Fruit fly (Drosophila melanogaster) whole organism, adult: ENCODE data around the gene CG2187.

Source experiments
- CG11617 ChIP-seq: fragments of 200-800 bp; sonication (Bioruptor generic); optimal IDR thresholded peaks from 2 replicates; lab custom pipeline; 2017; ENCODE audit warnings: mild to moderate bottlenecking, missing biosample characterization, missing genetic modification reagents, missing genetic modification characterization
- CG12768 ChIP-seq: fragments of 200-800 bp; sonication (Bioruptor generic); optimal IDR thresholded peaks from 2 replicates; lab custom pipeline; 2017; ENCODE audit warnings: missing biosample characterization, missing genetic modification characterization, mild to moderate bottlenecking, moderate library complexity, missing genetic modification reagents
- CG14711 ChIP-seq: fragments of 200-800 bp; sonication (Bioruptor generic); optimal IDR thresholded peaks from 2 replicates; lab custom pipeline; 2018; ENCODE audit warnings: missing biosample characterization, mild to moderate bottlenecking, missing genetic modification characterization, moderate library complexity
- CG1620 ChIP-seq: fragments of 200-800 bp; sonication (Bioruptor generic); optimal IDR thresholded peaks from 2 replicates; lab custom pipeline; 2016; ENCODE audit warnings: missing biosample characterization, missing genetic modification characterization
- CG33017 ChIP-seq: fragments of 200-800 bp; sonication (Bioruptor generic); optimal IDR thresholded peaks from 2 replicates; lab custom pipeline; 2018; ENCODE audit warnings: missing biosample characterization, mild to moderate bottlenecking, missing genetic modification characterization, moderate library complexity
- CG5204 ChIP-seq: fragments of 200-800 bp; sonication (Bioruptor generic); optimal IDR thresholded peaks from 2 replicates; lab custom pipeline; 2016; ENCODE audit warnings: missing biosample characterization, missing genetic modification characterization
- CG7045 ChIP-seq: fragments of 200-800 bp; sonication (Bioruptor generic); optimal IDR thresholded peaks from 2 replicates; lab custom pipeline; 2017; ENCODE audit warnings: missing biosample characterization, mild to moderate bottlenecking, missing genetic modification characterization
- CG7101 ChIP-seq: fragments of 200-800 bp; sonication (Bioruptor generic); optimal IDR thresholded peaks from 2 replicates; lab custom pipeline; 2018; ENCODE audit warnings: missing biosample characterization, mild to moderate bottlenecking, missing genetic modification characterization, moderate library complexity
- Clk ChIP-seq: fragments of 200-800 bp; sonication (Bioruptor generic); optimal IDR thresholded peaks from 2 replicates; lab custom pipeline; 2017; ENCODE audit warnings: missing biosample characterization, missing genetic modification characterization
- Crg-1 ChIP-seq: fragments of 200-800 bp; sonication (Bioruptor generic); optimal IDR thresholded peaks from 2 replicates; lab custom pipeline; 2016; ENCODE audit warnings: missing biosample characterization, missing genetic modification characterization
- Hr96 ChIP-seq: fragments of 200-800 bp; sonication (Bioruptor generic); optimal IDR thresholded peaks from 2 replicates; lab custom pipeline; 2016; ENCODE audit warnings: missing biosample characterization, missing genetic modification characterization
- Mnt ChIP-seq: fragments of 200-800 bp; sonication (Bioruptor generic); optimal IDR thresholded peaks from 2 replicates; lab custom pipeline; 2016; ENCODE audit warnings: missing biosample characterization, mild to moderate bottlenecking, missing genetic modification characterization
- bab1 ChIP-seq: fragments of 200-800 bp; sonication (Bioruptor generic); optimal IDR thresholded peaks from 3 replicates; lab custom pipeline; 2019; ENCODE audit warnings: missing biosample characterization, mild to moderate bottlenecking, missing genetic modification characterization, moderate library complexity
- cic ChIP-seq: fragments of 200-800 bp; sonication (Bioruptor generic); optimal IDR thresholded peaks from 2 replicates; lab custom pipeline; 2017; ENCODE audit warnings: missing biosample characterization, mild to moderate bottlenecking, missing genetic modification characterization, moderate library complexity
- cnc ChIP-seq, 2 experiments: fragments of >200 bp; optimal IDR thresholded peaks; 2 replicates each; lab custom pipeline; 2017
- kay ChIP-seq: fragments of 200-800 bp; sonication (Bioruptor generic); peaks from one replicate; lab custom pipeline; 2016; ENCODE audit warnings: missing biosample characterization, missing genetic modification characterization, borderline replicate concordance
- ovo ChIP-seq: fragments of 200-800 bp; sonication (Bioruptor generic); optimal IDR thresholded peaks from 2 replicates; lab custom pipeline; 2016; ENCODE audit warnings: missing biosample characterization, missing genetic modification characterization
- pad ChIP-seq: fragments of 200-800 bp; sonication (Bioruptor generic); optimal IDR thresholded peaks from 3 replicates; lab custom pipeline; 2017; ENCODE audit warnings: missing biosample characterization, missing genetic modification characterization, mild to moderate bottlenecking, moderate library complexity, missing genetic modification reagents
- tj ChIP-seq: fragments of 200-800 bp; sonication (Bioruptor generic); optimal IDR thresholded peaks from 3 replicates; lab custom pipeline; 2017; ENCODE audit warnings: missing biosample characterization, mild to moderate bottlenecking, missing genetic modification characterization, moderate library complexity
- toe ChIP-seq: fragments of 200-800 bp; sonication (Bioruptor generic); optimal IDR thresholded peaks from 2 replicates; lab custom pipeline; 2016; ENCODE audit warnings: missing biosample characterization, missing genetic modification characterization

CG2187 gene

dm6 chr3R:31758587-31759167 is at the start of gene CG2187:
CG2187 (minus strand) TSS chr3R:31758637.
- TF ChIP-seq kay (peak; percentile 17), Crg-1 (GFP tag; lab: Kevin White, UChicago) (no peak), CG14711 (tag; lab: Kevin White, UChicago) (no peak)

dm6 chr3R:31805228-31805738 is 46.8 kb upstream of the CG2187 start, which contains the start of the genes CG42233 and CG1971:
CG42233 (minus strand) TSS chr3R:31805278.
CG1971 (plus strand) TSS chr3R:31805468.
- TF ChIP-seq kay (no peak), CG14711 (tag; lab: Kevin White, UChicago) (peak; percentile 37), toe (no peak), Crg-1 (GFP tag; lab: Kevin White, UChicago) (no peak), ovo (GFP tag; lab: Kevin White, UChicago) (no peak), CG7045 (peak; percentile 39), bab1 (GFP tag; lab: Kevin White, UChicago) (peak; percentile 12), CG1620 (GFP tag; lab: Kevin White, UChicago) (peak; percentile 16), CG7101 (tag; lab: Kevin White, UChicago) (peak; percentile 51), CG12768 (GFP tag; lab: Kevin White, UChicago) (peak; percentile 1), tj (peak; percentile 15), pad (GFP tag; lab: Kevin White, UChicago) (peak; percentile 40), CG5204 (GFP tag; lab: Kevin White, UChicago) (peak; percentile 34), Clk (GFP tag; lab: Kevin White, UChicago) (no peak), cic (no peak), Hr96 (GFP tag; lab: Kevin White, UChicago) (peak; percentile 59), CG33017 (peak; percentile 41), cnc (optimal IDR thresholded peaks at IDR 0.05; lab: Kevin White, UChicago) (no peak), CG11617 (GFP tag; lab: Kevin White, UChicago) (peak; percentile 51), Mnt (peak; percentile 30)

dm6 chr3R:31800663-31801062 is 42.2 kb upstream of the CG2187 start, which contains the start of gene Ir100a:
Ir100a (plus strand) TSS chr3R:31800963.
- TF ChIP-seq kay, result no peak
- TF ChIP-seq CG12768 (GFP tag; lab: Kevin White, UChicago), result no peak
- no peak for TF ChIP-seq cnc (optimal IDR thresholded peaks at IDR 0.05; lab: Kevin White, UChicago)
- TF ChIP-seq pad (GFP tag; lab: Kevin White, UChicago), result no peak
- no peak for TF ChIP-seq Clk (GFP tag; lab: Kevin White, UChicago)
- no peak for TF ChIP-seq Crg-1 (GFP tag; lab: Kevin White, UChicago)
- TF ChIP-seq tj, result no peak

- TF ChIP-seq cnc (optimal IDR thresholded peaks at IDR 0.05; lab: Kevin White, UChicago) (no peak), Clk (GFP tag; lab: Kevin White, UChicago) (no peak), pad (GFP tag; lab: Kevin White, UChicago) (no peak), CG33017 (no peak), CG11617 (GFP tag; lab: Kevin White, UChicago) (no peak), Mnt (peak; percentile 94), CG14711 (tag; lab: Kevin White, UChicago) (no peak), cic (peak; percentile 43), kay (no peak), tj (no peak), CG1620 (GFP tag; lab: Kevin White, UChicago) (no peak), CG5204 (GFP tag; lab: Kevin White, UChicago) (no peak), toe (no peak), CG7045 (no peak), ovo (GFP tag; lab: Kevin White, UChicago) (peak; percentile 12), CG12768 (GFP tag; lab: Kevin White, UChicago) (no peak), Hr96 (GFP tag; lab: Kevin White, UChicago) (no peak), bab1 (GFP tag; lab: Kevin White, UChicago) (peak; percentile 66), CG7101 (tag; lab: Kevin White, UChicago) (no peak), Crg-1 (GFP tag; lab: Kevin White, UChicago) (no peak)
Measured at dm6 chr3R:31794457-31794856, 36.0 kb upstream of the CG2187 start.

dm6 chr3R:31793664-31794417 is 35.4 kb upstream of the CG2187 start, which contains the start of the genes Mccc1 and Acf:
Mccc1 (minus strand) TSS chr3R:31793907.
Acf (plus strand) TSS chr3R:31793981.
- TF ChIP-seq CG7045 (no peak), CG12768 (GFP tag; lab: Kevin White, UChicago) (no peak), tj (peak; percentile 35), CG14711 (tag; lab: Kevin White, UChicago) (peak; percentile 73), CG33017 (no peak), cic (no peak), cnc (optimal IDR thresholded peaks at IDR 0.05; lab: Kevin White, UChicago) (no peak), toe (no peak), CG7101 (tag; lab: Kevin White, UChicago) (peak; percentile 34), pad (GFP tag; lab: Kevin White, UChicago) (no peak), CG11617 (GFP tag; lab: Kevin White, UChicago) (peak; percentile 25), bab1 (GFP tag; lab: Kevin White, UChicago) (peak; percentile 59), CG5204 (GFP tag; lab: Kevin White, UChicago) (peak; percentile 33), Mnt (peak; percentile 76), Crg-1 (GFP tag; lab: Kevin White, UChicago) (peak; percentile 69), Hr96 (GFP tag; lab: Kevin White, UChicago) (no peak), ovo (GFP tag; lab: Kevin White, UChicago) (peak; percentile 89), Clk (GFP tag; lab: Kevin White, UChicago) (no peak), CG1620 (GFP tag; lab: Kevin White, UChicago) (peak; percentile 32), kay (no peak)
